Fruit fly (Drosophila melanogaster) whole organism, embryonic: Measurements from ENCODE around the gene AP-1sigma.

Source experiments
- Antp ChIP-seq: fragments of 200-800 bp; sonication (Bioruptor generic); optimal IDR thresholded peaks from 3 replicates; lab custom pipeline; 2016; ENCODE audit warnings: missing biosample characterization, missing genetic modification characterization
- Bdp1 ChIP-seq: fragments of 200-800 bp; sonication (Bioruptor generic); optimal IDR thresholded peaks from 3 replicates; lab custom pipeline; 2016; ENCODE audit warnings: missing biosample characterization, missing genetic modification characterization
- CG10366 ChIP-seq: fragments of 200-800 bp; sonication (Bioruptor generic); IDR thresholded peaks from 2 replicates; pipeline ENCODE4 v1.3.6; 2022; ENCODE audit warnings: missing biosample characterization, missing genetic modification characterization
- CG10654 ChIP-seq: fragments of 200-800 bp; sonication (Bioruptor generic); optimal IDR thresholded peaks from 2 replicates; lab custom pipeline; 2016; ENCODE audit warnings: missing biosample characterization, missing genetic modification characterization
- CG12155 ChIP-seq: fragments of 200-800 bp; sonication (Bioruptor generic); optimal IDR thresholded peaks from 3 replicates; lab custom pipeline; 2016; ENCODE audit warnings: missing biosample characterization, missing genetic modification characterization
- CG1233 ChIP-seq: fragments of 200-800 bp; sonication (Bioruptor generic); optimal IDR thresholded peaks from 4 replicates; lab custom pipeline; 2018; ENCODE audit warnings: missing biosample characterization, mild to moderate bottlenecking, missing genetic modification characterization
- CG12659 ChIP-seq: fragments of 200-800 bp; sonication (Bioruptor generic); optimal IDR thresholded peaks from 3 replicates; lab custom pipeline; 2017; ENCODE audit warnings: mild to moderate bottlenecking, missing biosample characterization, missing genetic modification reagents, missing genetic modification characterization
- CG13894 ChIP-seq: fragments of 200-800 bp; sonication (Bioruptor generic); optimal IDR thresholded peaks from 3 replicates; lab custom pipeline; 2018; ENCODE audit warnings: missing biosample characterization, mild to moderate bottlenecking, missing genetic modification characterization, moderate library complexity
- CG15514 ChIP-seq: fragments of 200-800 bp; sonication (Bioruptor generic); optimal IDR thresholded peaks from 3 replicates; lab custom pipeline; 2017; ENCODE audit warnings: missing biosample characterization, missing genetic modification characterization, mild to moderate bottlenecking, moderate library complexity, missing genetic modification reagents
- CG15601 ChIP-seq: fragments of 200-800 bp; sonication (Bioruptor generic); optimal IDR thresholded peaks from 3 replicates; lab custom pipeline; 2019; ENCODE audit warnings: missing biosample characterization, mild to moderate bottlenecking, missing genetic modification characterization, moderate library complexity
- CG30431 ChIP-seq: fragments of 200-800 bp; sonication (Bioruptor generic); optimal IDR thresholded peaks from 2 replicates; lab custom pipeline; 2017; ENCODE audit warnings: missing biosample characterization, missing genetic modification characterization
- CG34224 ChIP-seq: fragments of 200-800 bp; sonication (Bioruptor generic); IDR thresholded peaks from 3 replicates; pipeline ENCODE4 v1.3.6; 2022; ENCODE audit warnings: missing biosample characterization, missing genetic modification characterization; ENCODE audit not compliant: partially characterized antibody
- CG3726 ChIP-seq: fragments of 200-800 bp; sonication (Bioruptor generic); IDR thresholded peaks from 3 replicates; pipeline ENCODE4, ENCODE4 v1.3.6; 2022; ENCODE audit warnings: missing biosample characterization, missing genetic modification characterization
- CG4328 ChIP-seq: fragments of 200-800 bp; sonication (Bioruptor generic); optimal IDR thresholded peaks from 3 replicates; lab custom pipeline; 2017; ENCODE audit warnings: missing biosample characterization, missing genetic modification reagents, missing genetic modification characterization
- CG6765 ChIP-seq: fragments of 200-800 bp; sonication (Bioruptor generic); optimal IDR thresholded peaks from 3 replicates; lab custom pipeline; 2017; ENCODE audit warnings: missing biosample characterization, mild to moderate bottlenecking, missing genetic modification characterization
- CG7357 ChIP-seq: fragments of 200-800 bp; sonication (Bioruptor generic); IDR thresholded peaks from 3 replicates; pipeline ENCODE4 v1.3.6; 2022; ENCODE audit warnings: missing biosample characterization, missing genetic modification characterization
- CG8924 ChIP-seq: fragments of 200-800 bp; optimal IDR thresholded peaks from 3 replicates; lab custom pipeline; 2019; ENCODE audit warnings: missing biosample characterization, mild to moderate bottlenecking, missing genetic modification characterization, moderate library complexity
- Chrac-16 ChIP-seq: fragments of 200-800 bp; sonication (Bioruptor generic); optimal IDR thresholded peaks from 3 replicates; lab custom pipeline; 2016; ENCODE audit warnings: missing biosample characterization, missing genetic modification characterization
- CoRest ChIP-seq: fragments of 200-800 bp; sonication (Bioruptor generic); optimal IDR thresholded peaks from 3 replicates; lab custom pipeline; 2018; ENCODE audit warnings: missing biosample characterization, mild to moderate bottlenecking, missing genetic modification characterization, moderate library complexity
- Dad ChIP-seq: fragments of 200-800 bp; sonication (Bioruptor generic); optimal IDR thresholded peaks from 3 replicates; lab custom pipeline; 2016; ENCODE audit warnings: missing biosample characterization, missing genetic modification characterization
- Dll ChIP-seq: fragments of 200-800 bp; sonication (Bioruptor generic); IDR thresholded peaks from 4 replicates; pipeline ENCODE4 v1.3.6; 2022; ENCODE audit warnings: missing biosample characterization, missing genetic modification characterization; ENCODE audit not compliant: partially characterized antibody
- E2f2 ChIP-seq: fragments of 200-800 bp; sonication (Bioruptor generic); IDR thresholded peaks from 2 replicates; pipeline ENCODE4 v1.3.6; 2022; ENCODE audit warnings: missing biosample characterization, missing genetic modification characterization
- GATAe ChIP-seq: fragments of 200-800 bp; sonication (Bioruptor generic); conservative IDR thresholded peaks from 2 replicates; pipeline ENCODE4 v1.3.6; 2022; ENCODE audit warnings: missing biosample characterization, missing genetic modification characterization
- HmgD ChIP-seq: fragments of 200-800 bp; sonication (Bioruptor generic); optimal IDR thresholded peaks from 3 replicates; lab custom pipeline; 2016; ENCODE audit warnings: missing biosample characterization, missing genetic modification characterization
- Hr3 ChIP-seq: fragments of 200-800 bp; sonication (Bioruptor generic); optimal IDR thresholded peaks from 3 replicates; lab custom pipeline; 2016; ENCODE audit warnings: missing biosample characterization, missing genetic modification characterization
- Hr39 ChIP-seq: fragments of >200 bp; optimal IDR thresholded peaks from 2 replicates; lab custom pipeline; 2017
- Kr ChIP-seq: fragments of 200-800 bp; sonication (Bioruptor generic); optimal IDR thresholded peaks from 2 replicates; lab custom pipeline; 2017; ENCODE audit warnings: missing biosample characterization, mild to moderate bottlenecking, missing genetic modification characterization
- Max ChIP-seq: fragments of 200-800 bp; sonication (Bioruptor generic); optimal IDR thresholded peaks from 2 replicates; lab custom pipeline; 2016; ENCODE audit warnings: missing biosample characterization, mild to moderate bottlenecking, missing genetic modification characterization
- Sox100B ChIP-seq: fragments of 200-800 bp; sonication (Bioruptor generic); optimal IDR thresholded peaks from 3 replicates; lab custom pipeline; 2018; ENCODE audit warnings: missing biosample characterization, mild to moderate bottlenecking, missing genetic modification characterization
- az2 ChIP-seq: fragments of 200-800 bp; sonication (Bioruptor generic); optimal IDR thresholded peaks from 3 replicates; lab custom pipeline; 2016; ENCODE audit warnings: missing biosample characterization, missing genetic modification characterization
- bsh ChIP-seq, 2 experiments: fragments of 200-800 bp; sonication (Bioruptor generic); optimal IDR thresholded peaks; 2 replicates each; lab custom pipeline; 2017 to 2018; ENCODE audit warnings: mild to moderate bottlenecking in 2 of 2, missing biosample characterization in 2 of 2, missing genetic modification characterization in 2 of 2, moderate library complexity in 1 of 2
- btn ChIP-seq: fragments of 200-800 bp; sonication (Bioruptor generic); optimal IDR thresholded peaks from 2 replicates; lab custom pipeline; 2016; ENCODE audit warnings: missing biosample characterization, missing genetic modification characterization
- crc ChIP-seq: fragments of 200-800 bp; sonication (Bioruptor generic); optimal IDR thresholded peaks from 2 replicates; lab custom pipeline; 2016; ENCODE audit warnings: missing biosample characterization, missing genetic modification characterization
- da ChIP-seq: fragments of 200-800 bp; sonication (Bioruptor generic); optimal IDR thresholded peaks from 2 replicates; lab custom pipeline; 2016; ENCODE audit warnings: missing biosample characterization, missing genetic modification characterization
- danr ChIP-seq: fragments of 200-800 bp; sonication (Bioruptor generic); IDR thresholded peaks from 2 replicates; pipeline ENCODE4 v1.3.6; 2022; ENCODE audit warnings: missing biosample characterization, missing genetic modification characterization
- dysf ChIP-seq: fragments of 200-800 bp; sonication (Bioruptor generic); IDR thresholded peaks from 3 replicates; pipeline ENCODE4 v1.3.6; 2022; ENCODE audit warnings: missing biosample characterization, missing genetic modification characterization
- fru ChIP-seq: fragments of >200 bp; optimal IDR thresholded peaks from 2 replicates; lab custom pipeline; 2017
- gro ChIP-seq: fragments of 200-800 bp; sonication (Bioruptor generic); optimal IDR thresholded peaks from 2 replicates; lab custom pipeline; 2016; ENCODE audit warnings: missing biosample characterization, missing genetic modification characterization
- jing ChIP-seq: fragments of 200-800 bp; sonication (Bioruptor generic); optimal IDR thresholded peaks from 2 replicates; lab custom pipeline; 2018; ENCODE audit warnings: missing biosample characterization, mild to moderate bottlenecking, missing genetic modification characterization
- klu ChIP-seq: fragments of 200-800 bp; sonication (Bioruptor generic); IDR thresholded peaks from 2 replicates; pipeline ENCODE4 v1.3.6; 2022; ENCODE audit warnings: missing biosample characterization, missing genetic modification characterization
- lilli ChIP-seq: fragments of 200-800 bp; sonication (Bioruptor generic); optimal IDR thresholded peaks from 3 replicates; lab custom pipeline; 2016; ENCODE audit warnings: missing biosample characterization, missing genetic modification characterization
- nerfin-1 ChIP-seq: fragments of 200-800 bp; sonication (Bioruptor generic); optimal IDR thresholded peaks from 3 replicates; lab custom pipeline; 2019; ENCODE audit warnings: missing biosample characterization, mild to moderate bottlenecking, missing genetic modification characterization, moderate library complexity
- odd ChIP-seq: fragments of 200-800 bp; sonication (Bioruptor generic); optimal IDR thresholded peaks from 2 replicates; lab custom pipeline; 2017; ENCODE audit warnings: missing biosample characterization, mild to moderate bottlenecking, missing genetic modification characterization
- sd ChIP-seq: fragments of 200-800 bp; sonication (Bioruptor generic); optimal IDR thresholded peaks from 3 replicates; lab custom pipeline; 2018; ENCODE audit warnings: missing biosample characterization, mild to moderate bottlenecking, missing genetic modification characterization, moderate library complexity
- sens-2 ChIP-seq: fragments of 200-800 bp; sonication (Bioruptor generic); IDR thresholded peaks from 2 replicates; pipeline ENCODE4 v1.3.6; 2022; ENCODE audit warnings: missing biosample characterization, missing genetic modification characterization
- so ChIP-seq: fragments of 200-800 bp; sonication (Bioruptor generic); IDR thresholded peaks from 3 replicates; pipeline ENCODE4 v1.3.6; 2022; ENCODE audit warnings: missing biosample characterization, missing genetic modification characterization
- sob ChIP-seq: fragments of 200-800 bp; sonication (Bioruptor generic); IDR thresholded peaks from 2 replicates; pipeline ENCODE4 v1.3.6; 2022; ENCODE audit warnings: missing biosample characterization, missing genetic modification characterization
- sug ChIP-seq: fragments of 200-800 bp; optimal IDR thresholded peaks from 2 replicates; lab custom pipeline; 2019; ENCODE audit warnings: missing biosample characterization, mild to moderate bottlenecking, missing genetic modification characterization, moderate library complexity
- tgo ChIP-seq: fragments of 200-800 bp; sonication (Bioruptor generic); IDR thresholded peaks from 3 replicates; pipeline ENCODE4 v1.3.6; 2022; ENCODE audit warnings: missing biosample characterization, missing genetic modification characterization
- tx ChIP-seq: fragments of 200-800 bp; sonication (Bioruptor generic); optimal IDR thresholded peaks from 2 replicates; lab custom pipeline; 2016; ENCODE audit warnings: missing biosample characterization, missing genetic modification characterization

AP-1sigma gene

dm6 chr3R:23933684-23934575 is 24.5 kb upstream of the AP-1sigma start, which contains the start of gene CG5854 (continued):
- TF ChIP-seq jing (GFP tag; lab: Kevin White, UChicago) (no peak), az2 (GFP tag; lab: Kevin White, UChicago) (peak; percentile 81), CG1233 (GFP tag; lab: Kevin White, UChicago) (peak; percentile 66), bsh (GFP tag; optimal IDR thresholded peaks at IDR 0.05; lab: Kevin White, UChicago) (peak; percentile 90 to 98), CG10654 (GFP tag; lab: Kevin White, UChicago) (peak; percentile 66), CoRest (peak; percentile 52), tx (GFP tag; lab: Kevin White, UChicago) (peak; percentile 64), crc (GFP tag; lab: Kevin White, UChicago) (peak; percentile 44), CG12155 (peak; percentile 35), CG6765 (peak; percentile 67), Max (peak; percentile 24), CG13894 (tag; lab: Kevin White, UChicago) (no peak), CG7357 (GFP tag; lab: Robert Waterston, UW) (0 out of 3 replicates have a peak, but pooled peaks have one; percentile 34), sob (peak; percentile 67), CG3726 (peak; percentile 70; the same call in 1 of the 3 replicates), Kr (GFP tag; lab: Kevin White, UChicago) (no peak), sd (peak; percentile 88), odd (peak; percentile 64), CG34224 (GFP tag; lab: Robert Waterston, UW) (no peak), Dad (peak; percentile 55), lilli (GFP tag; lab: Kevin White, UChicago) (peak; percentile 77), Dll (GFP tag; lab: Robert Waterston, UW) (peak; percentile 43; the same call in 1 of the 4 replicates), GATAe (GFP tag; lab: Robert Waterston, UW) (no peak), CG8924 (tag; lab: Kevin White, UChicago) (peak; percentile 73), sens-2 (peak; percentile 60; the same call in 1 of the 2 replicates), danr (GFP tag; lab: Robert Waterston, UW) (peak; percentile 35; the same call in 1 of the 2 replicates), CG10366 (GFP tag; lab: Robert Waterston, UW) (peak; percentile 49), dysf (peak; percentile 80), gro (GFP tag; lab: Kevin White, UChicago) (no peak), CG30431 (GFP tag; lab: Kevin White, UChicago) (peak; percentile 76), sug (peak; percentile 29), fru (lab: Kevin White, UChicago) (no peak), CG12659 (peak; percentile 69), CG15601 (tag; lab: Kevin White, UChicago) (peak; percentile 64), HmgD (GFP tag; lab: Kevin White, UChicago) (no peak), CG15514 (GFP tag; lab: Kevin White, UChicago) (peak; percentile 68), tgo (GFP tag; lab: Robert Waterston, UW) (peak; percentile 66), nerfin-1 (tag; lab: Kevin White, UChicago) (peak; percentile 51), Antp (GFP tag; lab: Kevin White, UChicago) (peak; percentile 74), Hr3 (peak; percentile 47), Hr39 (no peak), da (GFP tag; lab: Kevin White, UChicago) (peak; percentile 42), Sox100B (peak; percentile 52), CG4328 (GFP tag; lab: Kevin White, UChicago) (no peak), klu (GFP tag; lab: Robert Waterston, UW) (no peak), btn (peak; percentile 67), E2f2 (GFP tag; lab: Robert Waterston, UW) (peak; percentile 97), Bdp1 (GFP tag; lab: Kevin White, UChicago) (no peak), Chrac-16 (peak; percentile 64), so (peak; percentile 74; the same call in 2 of the 3 replicates)
